Fruit fly (Drosophila melanogaster) whole organism, embryonic: ENCODE data around the gene Pfas.

Experiments
- Atf3 ChIP-seq: fragments of 200-800 bp; sonication (Bioruptor generic); optimal IDR thresholded peaks from 3 replicates; lab custom pipeline; 2016; ENCODE audit warnings: missing biosample characterization, missing genetic modification characterization
- BtbVII ChIP-seq: fragments of 200-800 bp; sonication (Bioruptor generic); optimal IDR thresholded peaks from 3 replicates; lab custom pipeline; 2017; ENCODE audit warnings: missing biosample characterization, mild to moderate bottlenecking, missing genetic modification characterization
- CG13624 ChIP-seq: fragments of 200-800 bp; sonication (Bioruptor generic); optimal IDR thresholded peaks from 2 replicates; lab custom pipeline; 2016; ENCODE audit warnings: missing biosample characterization, missing genetic modification characterization
- CG15601 ChIP-seq: fragments of 200-800 bp; sonication (Bioruptor generic); optimal IDR thresholded peaks from 3 replicates; lab custom pipeline; 2019; ENCODE audit warnings: missing biosample characterization, mild to moderate bottlenecking, missing genetic modification characterization, moderate library complexity
- CG1602 ChIP-seq: fragments of 200-800 bp; sonication (Bioruptor generic); optimal IDR thresholded peaks from 3 replicates; lab custom pipeline; 2016; ENCODE audit warnings: missing biosample characterization, missing genetic modification characterization
- CG18262 ChIP-seq: fragments of 200-800 bp; optimal IDR thresholded peaks from 3 replicates; lab custom pipeline; 2019; ENCODE audit warnings: missing biosample characterization, mild to moderate bottlenecking, missing genetic modification characterization, moderate library complexity
- CG1832 ChIP-seq: fragments of 200-800 bp; sonication (Bioruptor generic); optimal IDR thresholded peaks from 2 replicates; lab custom pipeline; 2017; ENCODE audit warnings: missing biosample characterization, mild to moderate bottlenecking, missing genetic modification characterization, inconsistent platforms
- CG18619 ChIP-seq: fragments of 200-800 bp; sonication (Bioruptor generic); optimal IDR thresholded peaks from 3 replicates; lab custom pipeline; 2017; ENCODE audit warnings: missing biosample characterization, mild to moderate bottlenecking, missing genetic modification characterization
- CG30020 ChIP-seq: fragments of 200-800 bp; optimal IDR thresholded peaks from 2 replicates; lab custom pipeline; 2019; ENCODE audit warnings: missing biosample characterization, mild to moderate bottlenecking, missing genetic modification characterization, moderate library complexity
- CG30403 ChIP-seq: fragments of 200-800 bp; sonication (Bioruptor generic); optimal IDR thresholded peaks from 3 replicates; lab custom pipeline; 2016; ENCODE audit warnings: missing biosample characterization, missing genetic modification characterization
- CG33213 ChIP-seq: fragments of 200-800 bp; sonication (Bioruptor generic); optimal IDR thresholded peaks from 3 replicates; lab custom pipeline; 2016; ENCODE audit warnings: missing biosample characterization, missing genetic modification characterization
- CG34224 ChIP-seq: fragments of 200-800 bp; sonication (Bioruptor generic); IDR thresholded peaks from 3 replicates; pipeline ENCODE4 v1.3.6; 2022; ENCODE audit warnings: missing biosample characterization, missing genetic modification characterization; ENCODE audit not compliant: partially characterized antibody
- CG4707 ChIP-seq: fragments of 200-800 bp; sonication (Bioruptor generic); optimal IDR thresholded peaks from 2 replicates; lab custom pipeline; 2018; ENCODE audit warnings: missing biosample characterization, mild to moderate bottlenecking, missing genetic modification characterization, moderate library complexity
- CG6254 ChIP-seq: fragments of 200-800 bp; sonication (Bioruptor generic); optimal IDR thresholded peaks from 3 replicates; lab custom pipeline; 2017; ENCODE audit warnings: mild to moderate bottlenecking, missing biosample characterization, missing genetic modification reagents, missing genetic modification characterization
- CG6813 ChIP-seq: fragments of 200-800 bp; sonication (Bioruptor generic); optimal IDR thresholded peaks from 2 replicates; lab custom pipeline; 2017; ENCODE audit warnings: missing biosample characterization, missing genetic modification characterization, mild to moderate bottlenecking, moderate library complexity, missing genetic modification reagents
- CG8765 ChIP-seq: fragments of 200-800 bp; sonication (Bioruptor generic); IDR thresholded peaks from 2 replicates; pipeline ENCODE4 v1.3.6; 2022; ENCODE audit warnings: missing biosample characterization, missing genetic modification characterization
- CHES-1-like ChIP-seq: fragments of 200-800 bp; sonication (Bioruptor generic); optimal IDR thresholded peaks from 2 replicates; lab custom pipeline; 2016; ENCODE audit warnings: missing biosample characterization, missing genetic modification characterization
- CkIIα-i1 ChIP-seq: fragments of 200-800 bp; sonication (Bioruptor generic); IDR thresholded peaks from 2 replicates; pipeline ENCODE4 v1.3.6; 2022; ENCODE audit warnings: missing biosample characterization, missing genetic modification characterization
- D19B ChIP-seq: fragments of 200-800 bp; sonication (Bioruptor generic); optimal IDR thresholded peaks from 2 replicates; lab custom pipeline; 2017; ENCODE audit warnings: missing biosample characterization, mild to moderate bottlenecking, missing genetic modification characterization
- Eip74EF ChIP-seq, 2 experiments: fragments of 200-800 bp in 1 of 2; fragments of >200 bp in 1 of 2; sonication (Bioruptor generic) in 1 of 2; optimal IDR thresholded peaks; 2 replicates each; lab custom pipeline; 2017 to 2019; ENCODE audit warnings: missing biosample characterization in 2 of 2, missing genetic modification characterization in 2 of 2, mild to moderate bottlenecking in 1 of 2, moderate library complexity in 1 of 2
- Gsc ChIP-seq: fragments of 200-800 bp; sonication (Bioruptor generic); IDR thresholded peaks from 2 replicates; pipeline ENCODE4 v1.3.6; 2022; ENCODE audit warnings: missing biosample characterization, missing genetic modification characterization
- HLHmδ ChIP-seq: fragments of 200-800 bp; sonication (Bioruptor generic); optimal IDR thresholded peaks from 2 replicates; lab custom pipeline; 2018; ENCODE audit warnings: missing biosample characterization, mild to moderate bottlenecking, missing genetic modification characterization, moderate library complexity
- Hey ChIP-seq: fragments of 200-800 bp; sonication (Bioruptor generic); optimal IDR thresholded peaks from 3 replicates; lab custom pipeline; 2018; ENCODE audit warnings: missing biosample characterization, mild to moderate bottlenecking, missing genetic modification characterization
- Hmx ChIP-seq: fragments of 200-800 bp; sonication (Bioruptor generic); optimal IDR thresholded peaks from 2 replicates; lab custom pipeline; 2016; ENCODE audit warnings: missing biosample characterization, missing genetic modification characterization
- NK7.1 ChIP-seq: fragments of 200-800 bp; sonication (Bioruptor generic); optimal IDR thresholded peaks from 3 replicates; lab custom pipeline; 2016; ENCODE audit warnings: missing biosample characterization, missing genetic modification characterization
- Oaz ChIP-seq: fragments of 200-800 bp; sonication (Bioruptor generic); IDR thresholded peaks from 2 replicates; pipeline ENCODE4 v1.3.6; 2022; ENCODE audit warnings: missing biosample characterization, missing genetic modification characterization
- Stat92E ChIP-seq, 3 experiments: fragments of >200 bp in 2 of 3; fragments of 200-800 bp in 1 of 3; sonication (Bioruptor generic) in 1 of 3; optimal IDR thresholded peaks; 2 replicates each; lab custom pipeline; 2017 to 2019; ENCODE audit warnings: missing biosample characterization in 3 of 3, missing genetic modification characterization in 3 of 3, mild to moderate bottlenecking in 1 of 3, moderate library complexity in 1 of 3
- YL-1 ChIP-seq: fragments of 200-800 bp; sonication (Bioruptor generic); optimal IDR thresholded peaks from 3 replicates; lab custom pipeline; 2017; ENCODE audit warnings: missing biosample characterization, mild to moderate bottlenecking, missing genetic modification characterization
- ara ChIP-seq: fragments of 200-800 bp; sonication (Bioruptor generic); IDR thresholded peaks from 2 replicates; pipeline ENCODE4 v1.3.6; 2022; ENCODE audit warnings: missing biosample characterization, missing genetic modification characterization
- bcd ChIP-seq: fragments of 200-800 bp; sonication (Bioruptor generic); optimal IDR thresholded peaks from 2 replicates; lab custom pipeline; 2017; ENCODE audit warnings: missing biosample characterization, mild to moderate bottlenecking, missing genetic modification characterization
- bsh ChIP-seq, 2 experiments: fragments of 200-800 bp; sonication (Bioruptor generic); optimal IDR thresholded peaks; 2 replicates each; lab custom pipeline; 2017 to 2018; ENCODE audit warnings: mild to moderate bottlenecking in 2 of 2, missing biosample characterization in 2 of 2, missing genetic modification characterization in 2 of 2, moderate library complexity in 1 of 2
- chn ChIP-seq: fragments of 200-800 bp; sonication (Bioruptor generic); optimal IDR thresholded peaks from 2 replicates; lab custom pipeline; 2016; ENCODE audit warnings: missing biosample characterization, missing genetic modification characterization
- corto ChIP-seq: fragments of 200-800 bp; sonication (Bioruptor generic); optimal IDR thresholded peaks from 2 replicates; lab custom pipeline; 2016; ENCODE audit warnings: missing biosample characterization, mild to moderate bottlenecking, missing genetic modification characterization, moderate library complexity
- cwo ChIP-seq: fragments of 200-800 bp; sonication (Bioruptor generic); optimal IDR thresholded peaks from 3 replicates; lab custom pipeline; 2017; ENCODE audit warnings: missing biosample characterization, missing genetic modification characterization, mild to moderate bottlenecking, moderate library complexity, missing genetic modification reagents
- fd3F ChIP-seq: fragments of 200-800 bp; sonication (Bioruptor generic); optimal IDR thresholded peaks from 2 replicates; lab custom pipeline; 2018; ENCODE audit warnings: missing biosample characterization, mild to moderate bottlenecking, missing genetic modification characterization, moderate library complexity
- her ChIP-seq: fragments of 200-800 bp; sonication (Bioruptor generic); optimal IDR thresholded peaks from 2 replicates; lab custom pipeline; 2016; ENCODE audit warnings: missing biosample characterization, missing genetic modification characterization
- inv ChIP-seq: fragments of 200-800 bp; sonication (Bioruptor generic); IDR thresholded peaks from 2 replicates; pipeline ENCODE4 v1.3.6; 2022; ENCODE audit warnings: missing biosample characterization, missing genetic modification characterization; ENCODE audit not compliant: partially characterized antibody
- jumu ChIP-seq: fragments of 200-800 bp; sonication (Bioruptor generic); optimal IDR thresholded peaks from 3 replicates; lab custom pipeline; 2016; ENCODE audit warnings: missing biosample characterization, missing genetic modification characterization
- kay ChIP-seq: fragments of 200-800 bp; sonication (Bioruptor generic); optimal IDR thresholded peaks from 2 replicates; lab custom pipeline; 2016; ENCODE audit warnings: missing biosample characterization, missing genetic modification characterization
- lbe ChIP-seq: fragments of 200-800 bp; sonication (Bioruptor generic); optimal IDR thresholded peaks from 2 replicates; lab custom pipeline; 2016; ENCODE audit warnings: missing biosample characterization, mild to moderate bottlenecking, missing genetic modification characterization
- maf-S ChIP-seq: fragments of 200-800 bp; sonication (Bioruptor generic); optimal IDR thresholded peaks from 2 replicates; lab custom pipeline; 2016; ENCODE audit warnings: missing biosample characterization, missing genetic modification characterization
- nmo ChIP-seq: fragments of 200-800 bp; sonication (Bioruptor generic); optimal IDR thresholded peaks from 2 replicates; lab custom pipeline; 2018; ENCODE audit warnings: missing biosample characterization, mild to moderate bottlenecking, missing genetic modification characterization, moderate library complexity
- p53 ChIP-seq: fragments of 200-800 bp; sonication (Bioruptor generic); optimal IDR thresholded peaks from 2 replicates; lab custom pipeline; 2016; ENCODE audit warnings: missing biosample characterization, missing genetic modification characterization
- pb ChIP-seq: fragments of 200-800 bp; sonication (Bioruptor generic); optimal IDR thresholded peaks from 3 replicates; lab custom pipeline; 2016; ENCODE audit warnings: missing biosample characterization, missing genetic modification characterization
- pho ChIP-seq: fragments of 200-800 bp; sonication (Bioruptor generic); optimal IDR thresholded peaks from 2 replicates; lab custom pipeline; 2016; ENCODE audit warnings: missing biosample characterization, missing genetic modification characterization
- slbo ChIP-seq: fragments of 200-800 bp; sonication (Bioruptor generic); IDR thresholded peaks from 2 replicates; pipeline ENCODE4 v1.3.6; 2022; ENCODE audit warnings: missing biosample characterization, missing genetic modification characterization
- slp2 ChIP-seq: fragments of 200-800 bp; sonication (Bioruptor generic); optimal IDR thresholded peaks from 2 replicates; lab custom pipeline; 2016; ENCODE audit warnings: missing biosample characterization, missing genetic modification characterization
- sna ChIP-seq: fragments of 200-800 bp; sonication (Bioruptor generic); IDR thresholded peaks from 2 replicates; pipeline ENCODE4 v1.3.6; 2022; ENCODE audit warnings: missing biosample characterization, missing genetic modification characterization; ENCODE audit not compliant: partially characterized antibody
- tap ChIP-seq: fragments of 200-800 bp; optimal IDR thresholded peaks from 3 replicates; lab custom pipeline; 2019; ENCODE audit warnings: missing biosample characterization, mild to moderate bottlenecking, missing genetic modification characterization, moderate library complexity
- unpg ChIP-seq: fragments of 200-800 bp; sonication (Bioruptor generic); optimal IDR thresholded peaks from 3 replicates; lab custom pipeline; 2018; ENCODE audit warnings: missing biosample characterization, mild to moderate bottlenecking, missing genetic modification characterization, moderate library complexity
- zen2 ChIP-seq: fragments of 200-800 bp; sonication (Bioruptor generic); IDR thresholded peaks from 3 replicates; pipeline ENCODE4 v1.3.6; 2022; ENCODE audit warnings: missing biosample characterization, missing genetic modification characterization; ENCODE audit not compliant: partially characterized antibody

The Pfas gene

DNA sequence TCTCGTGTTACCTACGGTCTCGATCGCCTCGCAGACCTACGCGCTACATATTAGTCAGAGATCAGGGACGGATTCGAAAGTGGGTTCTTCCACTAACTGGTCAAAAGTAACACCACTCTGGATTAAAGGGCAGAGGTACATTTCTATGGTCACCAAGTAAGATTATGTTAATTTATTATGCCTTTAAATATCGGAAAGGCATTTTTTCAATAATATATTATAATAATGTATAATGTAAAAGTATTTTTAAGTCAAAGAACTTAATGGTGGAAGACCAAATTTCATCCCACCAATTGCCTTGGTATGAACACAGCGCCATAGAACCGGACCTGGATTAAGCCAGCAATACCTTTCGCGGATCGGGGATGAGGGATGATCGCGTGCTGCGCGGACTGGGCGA lies 23.1 kb downstream of the Pfas start (continued):
- TF ChIP-seq CG18619 (GFP tag; lab: Kevin White, UChicago), result no peak
- no peak for TF ChIP-seq D19B
- TF ChIP-seq kay (GFP tag; lab: Kevin White, UChicago), result no peak
- no peak for TF ChIP-seq Gsc
- peak; percentile 57 for TF ChIP-seq nmo
- no peak for TF ChIP-seq zen2 (GFP tag; lab: Robert Waterston, UW)
- TF ChIP-seq jumu (GFP tag; lab: Kevin White, UChicago), result no peak
- TF ChIP-seq slbo, result no peak
- peak; percentile 71 for TF ChIP-seq CG18262 (tag; lab: Kevin White, UChicago)
- TF ChIP-seq Atf3, result no peak
- no peak for TF ChIP-seq NK7.1
- no peak for TF ChIP-seq CG33213 (GFP tag; lab: Kevin White, UChicago)
- TF ChIP-seq CG6813 (GFP tag; lab: Kevin White, UChicago), result no peak
- no peak for TF ChIP-seq Oaz
- no peak for TF ChIP-seq Eip74EF (GFP tag; optimal IDR thresholded peaks at IDR 0.05; lab: Kevin White, UChicago)
- no peak for TF ChIP-seq YL-1 (GFP tag; lab: Kevin White, UChicago)
- no peak for TF ChIP-seq CG8765 (GFP tag; lab: Robert Waterston, UW)
- TF ChIP-seq cwo (GFP tag; lab: Kevin White, UChicago), result no peak
- TF ChIP-seq CG34224 (GFP tag; lab: Robert Waterston, UW), result no peak
- TF ChIP-seq Stat92E (GFP tag; optimal IDR thresholded peaks at IDR 0.05; lab: Kevin White, UChicago), result no peak
- TF ChIP-seq lbe (GFP tag; lab: Kevin White, UChicago), result no peak
- TF ChIP-seq fd3F (GFP tag; lab: Kevin White, UChicago), result no peak
- no peak for TF ChIP-seq pb (GFP tag; lab: Kevin White, UChicago)
- TF ChIP-seq Hey, result no peak
- no peak for TF ChIP-seq maf-S
- TF ChIP-seq CHES-1-like (GFP tag; lab: Kevin White, UChicago), result no peak
- no peak for TF ChIP-seq HLHmδ
- TF ChIP-seq p53 (GFP tag; lab: Kevin White, UChicago), result no peak
- no peak for TF ChIP-seq bcd
- TF ChIP-seq ara (GFP tag; lab: Robert Waterston, UW), result no peak
- TF ChIP-seq CG1832 (GFP tag; lab: Kevin White, UChicago), result no peak
- no peak for TF ChIP-seq inv (GFP tag; lab: Robert Waterston, UW)
- TF ChIP-seq chn (GFP tag; lab: Kevin White, UChicago), result no peak
- peak; percentile 17 for TF ChIP-seq CG15601 (tag; lab: Kevin White, UChicago)
- no peak for TF ChIP-seq CG13624 (GFP tag; lab: Kevin White, UChicago)
- no peak for TF ChIP-seq pho (GFP tag; lab: Kevin White, UChicago)
- TF ChIP-seq CG1602, result no peak
- no peak for TF ChIP-seq CG30020 (tag; lab: Kevin White, UChicago)
- no peak for TF ChIP-seq BtbVII (GFP tag; lab: Kevin White, UChicago)
- TF ChIP-seq corto, result no peak
- TF ChIP-seq Hmx (GFP tag; lab: Kevin White, UChicago), result no peak
- TF ChIP-seq bsh (GFP tag; optimal IDR thresholded peaks at IDR 0.05; lab: Kevin White, UChicago), result peak; percentile 31 to 34
- no peak for TF ChIP-seq CkIIα-i1
- no peak for TF ChIP-seq slp2 (GFP tag; lab: Kevin White, UChicago)
- TF ChIP-seq tap (tag; lab: Kevin White, UChicago), result no peak
- TF ChIP-seq CG30403, result no peak
- no peak for TF ChIP-seq unpg (GFP tag; lab: Kevin White, UChicago)
- TF ChIP-seq CG4707 (GFP tag; lab: Kevin White, UChicago), result no peak
- no peak for TF ChIP-seq sna
- TF ChIP-seq CG6254 (GFP tag; lab: Kevin White, UChicago), result peak; percentile 1
- TF ChIP-seq her (GFP tag; lab: Kevin White, UChicago), result no peak
